Fruit fly (Drosophila melanogaster) whole organism, prepupa: ENCODE measurements around the gene kon.

Source experiments
- Blimp-1 ChIP-seq: fragments of 200-800 bp; sonication (Bioruptor generic); optimal IDR thresholded peaks from 3 replicates; lab custom pipeline; 2017; ENCODE audit warnings: missing biosample characterization, missing genetic modification characterization, mild to moderate bottlenecking, moderate library complexity, missing genetic modification reagents
- CG8319 ChIP-seq: fragments of 200-800 bp; sonication (Bioruptor generic); optimal IDR thresholded peaks from 3 replicates; lab custom pipeline; 2016; ENCODE audit warnings: missing biosample characterization, missing genetic modification characterization
- CG9139 ChIP-seq: fragments of 200-800 bp; sonication (Bioruptor generic); optimal IDR thresholded peaks from 3 replicates; lab custom pipeline; 2017; ENCODE audit warnings: missing biosample characterization, mild to moderate bottlenecking, missing genetic modification characterization
- Hr38 ChIP-seq: sonication (Bioruptor generic); optimal IDR thresholded peaks from 2 replicates; lab custom pipeline; 2016; ENCODE audit warnings: missing biosample characterization, missing genetic modification characterization
- cyc ChIP-seq: fragments of 200-800 bp; sonication (Bioruptor generic); optimal IDR thresholded peaks from 3 replicates; lab custom pipeline; 2016; ENCODE audit warnings: missing biosample characterization, missing genetic modification characterization
- lz ChIP-seq: fragments of 200-800 bp; sonication (Bioruptor generic); optimal IDR thresholded peaks from 3 replicates; lab custom pipeline; 2016; ENCODE audit warnings: missing biosample characterization, missing genetic modification characterization

- no peak for TF ChIP-seq Blimp-1
- no peak for TF ChIP-seq CG8319 (GFP tag; lab: Kevin White, UChicago)
- TF ChIP-seq Hr38, result no peak
- TF ChIP-seq cyc (GFP tag; lab: Kevin White, UChicago), result no peak
- no peak for TF ChIP-seq lz
- no peak for TF ChIP-seq CG9139 (GFP tag; lab: Kevin White, UChicago)
These were observed 36.3 kb downstream of the kon start for dm6 chr2L:18467464-18467863.
